Fruit fly (Drosophila melanogaster): ENCODE measurements around the gene mfr.
A peak's percentile ranks its signal among the peaks of the same experiment; 100 is the strongest.

mfr gene

dm6 chr3L:8912332-8912731 is at the start of gene mfr, which contains the start of gene Tsp66E:
mfr (minus strand) TSS chr3L:8912671.
Tsp66E (plus strand) TSS chr3L:8912499.
- TF ChIP-seq Pif1B (GFP tag; optimal IDR thresholded peaks at IDR 0.05), result peak; percentile 21
- no peak for TF ChIP-seq rn (GFP tag; IDR thresholded peaks at IDR 0.05)
- TF ChIP-seq CG14655 (GFP tag; optimal IDR thresholded peaks at IDR 0.05), result no peak
- peak; percentile 63; the same call in 2 of the 3 replicates for TF ChIP-seq CG4496 (GFP tag; IDR thresholded peaks at IDR 0.05)
- TF ChIP-seq CG8159 (tag; optimal IDR thresholded peaks at IDR 0.05), result no peak
- TF ChIP-seq D1 (tag; optimal IDR thresholded peaks at IDR 0.05), result no peak
- no peak for TF ChIP-seq CG17806 (tag; optimal IDR thresholded peaks at IDR 0.05)
- TF ChIP-seq Ets98B (GFP tag; IDR thresholded peaks at IDR 0.05), result peak; percentile 65; the same call in 1 of the 2 replicates
- no peak for TF ChIP-seq CG32121 (GFP tag; IDR thresholded peaks at IDR 0.05)
- TF ChIP-seq CG8301 (tag; optimal IDR thresholded peaks at IDR 0.05), result no peak
- TF ChIP-seq EcR (GFP tag; optimal IDR thresholded peaks at IDR 0.05), result no peak
- TF ChIP-seq CG12605 (GFP tag; IDR thresholded peaks at IDR 0.05), result peak; percentile 48; the same call in 1 of the 2 replicates
- TF ChIP-seq gl (tag; optimal IDR thresholded peaks at IDR 0.05), result peak; percentile 9
- peak; percentile 47 for TF ChIP-seq CG13204 (GFP tag; optimal IDR thresholded peaks at IDR 0.05)
- no peak; the same call in 2 of the 3 replicates for TF ChIP-seq fd96Ca (GFP tag; IDR thresholded peaks at IDR 0.05)

dm6 chr3L:8958557-8958956 is 46.1 kb upstream of the mfr start, which contains the start of gene CG13313:
CG13313 (plus strand) TSS chr3L:8958857.
- no peak for TF ChIP-seq CG15710 (tag; optimal IDR thresholded peaks at IDR 0.05)
- no peak for TF ChIP-seq CG8159 (tag; optimal IDR thresholded peaks at IDR 0.05)
- TF ChIP-seq CG34367 (tag; optimal IDR thresholded peaks at IDR 0.05), result no peak
- no peak for TF ChIP-seq CG32121 (GFP tag; IDR thresholded peaks at IDR 0.05)
- no peak for TF ChIP-seq rn (GFP tag; IDR thresholded peaks at IDR 0.05)
- no peak for TF ChIP-seq Snoo (tag; optimal IDR thresholded peaks at IDR 0.05)
- no peak for TF ChIP-seq gl (tag; optimal IDR thresholded peaks at IDR 0.05)
- no peak for TF ChIP-seq CG14655 (GFP tag; optimal IDR thresholded peaks at IDR 0.05)
- TF ChIP-seq D1 (tag; optimal IDR thresholded peaks at IDR 0.05), result no peak
- no peak for TF ChIP-seq EcR (GFP tag; optimal IDR thresholded peaks at IDR 0.05)
- no peak for TF ChIP-seq CG8301 (tag; optimal IDR thresholded peaks at IDR 0.05)

- no peak for TF ChIP-seq Pif1A (GFP tag; optimal IDR thresholded peaks at IDR 0.05)
- TF ChIP-seq Snoo (tag; optimal IDR thresholded peaks at IDR 0.05), result no peak
- TF ChIP-seq CG34367 (tag; optimal IDR thresholded peaks at IDR 0.05), result no peak
- no peak for TF ChIP-seq CG8159 (tag; optimal IDR thresholded peaks at IDR 0.05)
- TF ChIP-seq CG4496 (GFP tag; IDR thresholded peaks at IDR 0.05), result no peak
- TF ChIP-seq CG8301 (tag; optimal IDR thresholded peaks at IDR 0.05), result no peak
- TF ChIP-seq Pif1B (GFP tag; optimal IDR thresholded peaks at IDR 0.05), result no peak
- TF ChIP-seq D1 (tag; optimal IDR thresholded peaks at IDR 0.05), result no peak
These were observed 44.2 kb upstream of the mfr start, which contains the start of gene mRpL12 for dm6 chr3L:8956669-8957068. mRpL12 (plus strand) TSS chr3L:8956791.

- no peak for TF ChIP-seq rn (GFP tag; IDR thresholded peaks at IDR 0.05)
- no peak for TF ChIP-seq CG32121 (GFP tag; IDR thresholded peaks at IDR 0.05)
- no peak for TF ChIP-seq gl (tag; optimal IDR thresholded peaks at IDR 0.05)
- no peak for TF ChIP-seq Pif1A (GFP tag; optimal IDR thresholded peaks at IDR 0.05)
- no peak for TF ChIP-seq CG8159 (tag; optimal IDR thresholded peaks at IDR 0.05)
- no peak for TF ChIP-seq CG14655 (GFP tag; optimal IDR thresholded peaks at IDR 0.05)
- no peak for TF ChIP-seq CG10348 (GFP tag; IDR thresholded peaks at IDR 0.05)
- no peak for TF ChIP-seq CG9948 (tag; optimal IDR thresholded peaks at IDR 0.05)
- no peak for TF ChIP-seq Ets98B (GFP tag; IDR thresholded peaks at IDR 0.05)
- no peak for TF ChIP-seq CG17806 (tag; optimal IDR thresholded peaks at IDR 0.05)
- TF ChIP-seq CG4496 (GFP tag; IDR thresholded peaks at IDR 0.05), result no peak
- no peak for TF ChIP-seq CG8301 (tag; optimal IDR thresholded peaks at IDR 0.05)
- no peak for TF ChIP-seq D1 (tag; optimal IDR thresholded peaks at IDR 0.05)
- no peak for TF ChIP-seq CG13204 (GFP tag; optimal IDR thresholded peaks at IDR 0.05)
- no peak for TF ChIP-seq Snoo (tag; optimal IDR thresholded peaks at IDR 0.05)
- TF ChIP-seq CG12605 (GFP tag; IDR thresholded peaks at IDR 0.05), result no peak
- TF ChIP-seq Pif1B (GFP tag; optimal IDR thresholded peaks at IDR 0.05), result no peak
- no peak for TF ChIP-seq EcR (GFP tag; optimal IDR thresholded peaks at IDR 0.05)
These were observed 42.7 kb upstream of the mfr start for dm6 chr3L:8955199-8955598.

dm6 chr3L:8954648-8955033 is 42.2 kb upstream of the mfr start, which contains the start of gene GNBP3:
GNBP3 (plus strand) TSS chr3L:8955021.
- TF ChIP-seq gl (tag; optimal IDR thresholded peaks at IDR 0.05) (peak; percentile 83), D1 (tag; optimal IDR thresholded peaks at IDR 0.05) (no peak), Ets98B (GFP tag; IDR thresholded peaks at IDR 0.05) (peak; percentile 90), CG8301 (tag; optimal IDR thresholded peaks at IDR 0.05) (peak; percentile 93), CG34367 (tag; optimal IDR thresholded peaks at IDR 0.05) (peak; percentile 88), Pif1A (GFP tag; optimal IDR thresholded peaks at IDR 0.05) (no peak), CG13204 (GFP tag; optimal IDR thresholded peaks at IDR 0.05) (peak; percentile 84), CG10348 (GFP tag; IDR thresholded peaks at IDR 0.05) (no peak), CG9948 (tag; optimal IDR thresholded peaks at IDR 0.05) (peak; percentile 88), fd96Ca (GFP tag; IDR thresholded peaks at IDR 0.05) (peak; percentile 91), CG4496 (GFP tag; IDR thresholded peaks at IDR 0.05) (peak; percentile 92), CG17806 (tag; optimal IDR thresholded peaks at IDR 0.05) (peak; percentile 92), Pif1B (GFP tag; optimal IDR thresholded peaks at IDR 0.05) (peak; percentile 97), rn (GFP tag; IDR thresholded peaks at IDR 0.05) (peak; percentile 42; the same call in 1 of the 2 replicates), CG12605 (GFP tag; IDR thresholded peaks at IDR 0.05) (peak; percentile 89), CG32121 (GFP tag; IDR thresholded peaks at IDR 0.05) (peak; percentile 20; the same call in 1 of the 2 replicates), EcR (GFP tag; optimal IDR thresholded peaks at IDR 0.05) (peak; percentile 85), CG8159 (tag; optimal IDR thresholded peaks at IDR 0.05) (peak; percentile 94), Snoo (tag; optimal IDR thresholded peaks at IDR 0.05) (peak; percentile 96), CG15710 (tag; optimal IDR thresholded peaks at IDR 0.05) (peak; percentile 88), CG14655 (GFP tag; optimal IDR thresholded peaks at IDR 0.05) (peak; percentile 95)

All from whole organism, pupa.